Fruit fly (Drosophila melanogaster): ENCODE measurements around the gene inaE.

DNA sequence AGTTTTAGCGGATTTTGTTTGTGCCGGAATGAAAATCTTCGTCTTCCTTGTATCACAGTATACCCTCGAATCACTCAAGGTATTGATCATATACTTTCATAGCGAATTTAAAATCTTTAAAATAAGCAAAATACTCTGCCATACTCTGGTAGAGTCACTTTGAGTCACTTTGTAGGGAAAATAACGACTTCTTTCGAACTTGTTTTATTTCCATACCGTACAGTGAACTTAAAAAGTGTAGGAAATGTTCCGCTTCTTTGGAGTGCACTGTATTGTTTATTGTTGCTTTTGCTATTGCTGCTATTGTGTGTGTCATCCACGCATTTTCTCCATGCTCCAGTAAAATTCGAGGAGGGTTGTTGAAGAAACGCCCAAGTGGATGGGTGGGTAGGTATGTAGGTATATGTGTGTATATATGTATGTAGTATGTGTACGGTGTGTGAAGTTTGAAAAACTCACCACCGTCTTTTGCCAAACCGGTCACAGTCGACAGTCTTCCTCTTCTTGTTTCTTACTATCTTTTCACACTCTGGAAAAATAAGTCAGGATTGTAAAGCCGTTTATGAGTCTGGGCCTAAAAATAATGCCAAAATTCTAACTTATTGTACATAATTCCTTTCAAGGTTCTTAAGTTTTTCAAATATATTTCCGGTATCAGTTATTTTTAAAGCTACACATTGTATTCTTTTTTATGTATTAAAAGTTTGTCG, 5.6 kb downstream of the inaE start:
- TF ChIP-seq ovo (GFP tag; optimal IDR thresholded peaks at IDR 0.05) (no peak), CG11617 (GFP tag; optimal IDR thresholded peaks at IDR 0.05) (no peak), kay (GFP tag; ENCODE audit: borderline replicate concordance) (no peak), CG33017 (tag; optimal IDR thresholded peaks at IDR 0.05) (no peak), CG7101 (tag; optimal IDR thresholded peaks at IDR 0.05) (no peak), CG14711 (tag; optimal IDR thresholded peaks at IDR 0.05) (no peak), tj (GFP tag; optimal IDR thresholded peaks at IDR 0.05) (no peak), CG7045 (GFP tag; optimal IDR thresholded peaks at IDR 0.05) (no peak)

Measured in whole organism, adult.